Worm (Caenorhabditis elegans): ENCODE measurements around the gene C34H4.2.

DNA sequence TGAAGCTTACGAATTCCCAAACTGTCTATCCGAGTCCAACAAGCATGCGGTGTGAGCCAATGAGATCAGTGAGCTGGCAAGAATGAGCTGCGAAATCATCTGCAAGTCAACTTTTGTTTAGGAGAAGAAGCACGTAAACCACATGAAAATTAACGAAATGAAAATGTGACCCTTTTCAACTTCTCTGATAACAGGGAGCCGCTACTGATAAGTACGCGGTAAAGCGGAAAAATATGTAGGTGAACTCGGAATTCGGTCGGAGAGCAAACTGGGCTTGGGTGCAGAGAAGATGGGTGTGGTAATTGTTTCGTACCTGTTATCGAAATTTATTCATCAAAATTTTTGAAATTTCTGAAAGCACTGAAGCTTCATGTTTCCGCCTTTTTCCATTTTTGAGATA lies 37.0 kb upstream of the C34H4.2 start, which contains the start of gene clec-172:
- TF ChIP-seq ztf-23 (GFP tag; IDR thresholded peaks at IDR 0.05) (no peak), cog-1 (tag; optimal IDR thresholded peaks at IDR 0.05) (no peak)
